Worm (Caenorhabditis elegans) whole organism, L1 larva: ENCODE data around the gene gba-4.
A peak's percentile ranks its signal among the peaks of the same experiment; 100 is the strongest.

Source experiments
- C34B4.2 ChIP-seq: sonication (generic microtip); optimal IDR thresholded peaks from 2 replicates; lab custom pipeline; 2017; ENCODE audit warnings: mild to moderate bottlenecking, missing genetic modification characterization, missing compliant biosample characterization
- F16B12.6 ChIP-seq: fragments of 150-350 bp; optimal IDR thresholded peaks from 2 replicates; lab custom pipeline; 2014; ENCODE audit warnings: missing biosample characterization, missing genetic modification characterization
- aha-1 ChIP-seq: fragments of 150-350 bp; optimal IDR thresholded peaks from 2 replicates; lab custom pipeline; 2014; ENCODE audit warnings: missing biosample characterization, missing genetic modification characterization
- blmp-1 ChIP-seq: fragments of 150-350 bp; optimal IDR thresholded peaks from 2 replicates; lab custom pipeline; 2014; ENCODE audit warnings: missing biosample characterization, missing genetic modification characterization
- ceh-63 ChIP-seq: fragments of 200-800 bp; sonication (Bioruptor generic); optimal IDR thresholded peaks from 2 replicates; lab custom pipeline; 2018; ENCODE audit warnings: mild to moderate bottlenecking, missing genetic modification characterization, missing compliant biosample characterization
- ceh-8 ChIP-seq: fragments of 200-800 bp; sonication (Bioruptor generic); optimal IDR thresholded peaks from 2 replicates; lab custom pipeline; 2018; ENCODE audit warnings: mild to moderate bottlenecking, missing genetic modification characterization, moderate library complexity, missing compliant biosample characterization
- dpl-1 ChIP-seq, 3 experiments: fragments of 150-350 bp in 2 of 3; sonication (generic microtip) in 1 of 3; optimal IDR thresholded peaks; 2 replicates each; lab custom pipeline; 2014 to 2017; ENCODE audit warnings: missing biosample characterization in 3 of 3, missing genetic modification characterization in 3 of 3, missing genetic modification reagents in 3 of 3
- efl-1 ChIP-seq, 4 experiments: fragments of 150-350 bp; optimal IDR thresholded peaks in 3 of 4; peaks in 1 of 4; 1 replicate in 1 of 4; 2 replicates in 3 of 4; lab custom pipeline; 2014; ENCODE audit warnings: missing biosample characterization in 2 of 4, missing genetic modification characterization in 2 of 4, missing genetic modification reagents in 2 of 4
- egl-27 ChIP-seq, 2 experiments: fragments of 150-350 bp in 1 of 2; sonication (generic microtip); optimal IDR thresholded peaks; 3 replicates each; lab custom pipeline; 2017 to 2018; ENCODE audit warnings: missing biosample characterization in 2 of 2, missing genetic modification characterization in 2 of 2, missing genetic modification reagents in 2 of 2
- elt-2 ChIP-seq: sonication (generic microtip); optimal IDR thresholded peaks from 2 replicates; lab custom pipeline; 2016; ENCODE audit warnings: missing genetic modification characterization, mild to moderate bottlenecking, inconsistent platforms, missing compliant biosample characterization, missing genetic modification reagents
- elt-3 ChIP-seq, 6 experiments: fragments of 150-350 bp in 1 of 6; sonication (generic microtip); optimal IDR thresholded peaks; 2 replicates each; lab custom pipeline; 2017 to 2018; ENCODE audit warnings: missing biosample characterization in 6 of 6, missing genetic modification characterization in 6 of 6, inconsistent platforms in 1 of 6
- grh-1 ChIP-seq: fragments of 200-800 bp; sonication (Bioruptor generic); IDR thresholded peaks from 2 replicates; pipeline ENCODE4 v1.3.6; 2022; ENCODE audit warnings: missing genetic modification reagents, missing genetic modification characterization, missing compliant biosample characterization
- hlh-17 ChIP-seq: fragments of 200-800 bp; sonication (Bioruptor generic); optimal IDR thresholded peaks from 2 replicates; lab custom pipeline; 2018; ENCODE audit warnings: missing genetic modification characterization, mild to moderate bottlenecking, missing compliant biosample characterization, moderate library complexity, borderline replicate concordance
- hlh-4 ChIP-seq: sonication (generic microtip); optimal IDR thresholded peaks from 2 replicates; lab custom pipeline; 2016; ENCODE audit warnings: mild to moderate bottlenecking, missing genetic modification characterization, missing compliant biosample characterization
- isw-1 ChIP-seq: fragments of 200-800 bp; sonication (Bioruptor generic); IDR thresholded peaks from 2 replicates; pipeline ENCODE4 v1.3.6; 2022; ENCODE audit warnings: missing genetic modification characterization, missing compliant biosample characterization
- lin-14 ChIP-seq: fragments of 200-800 bp; sonication (Bioruptor generic); optimal IDR thresholded peaks from 2 replicates; lab custom pipeline; 2018; ENCODE audit warnings: mild to moderate bottlenecking, missing genetic modification characterization, moderate library complexity, missing compliant biosample characterization
- lin-35 ChIP-seq, 2 experiments: fragments of 150-350 bp; optimal IDR thresholded peaks; 2 replicates each; lab custom pipeline; 2014; ENCODE audit warnings: missing biosample characterization in 2 of 2, missing genetic modification characterization in 2 of 2, missing genetic modification reagents in 2 of 2
- lsy-2 ChIP-seq, 2 experiments: fragments of 150-350 bp; optimal IDR thresholded peaks; 2 replicates each; lab custom pipeline; 2014; ENCODE audit warnings: missing biosample characterization in 2 of 2, missing genetic modification characterization in 2 of 2
- mdl-1 ChIP-seq, 2 experiments: fragments of 150-350 bp; optimal IDR thresholded peaks; 2 replicates each; lab custom pipeline; 2014 to 2017; ENCODE audit warnings: missing biosample characterization in 2 of 2, missing genetic modification characterization in 2 of 2, inconsistent platforms in 1 of 2
- mep-1 ChIP-seq: fragments of 150-350 bp; optimal IDR thresholded peaks from 2 replicates; lab custom pipeline; 2014; ENCODE audit warnings: missing biosample characterization, missing genetic modification characterization
- nhr-11 ChIP-seq: fragments of 150-350 bp; optimal IDR thresholded peaks from 2 replicates; lab custom pipeline; 2014; ENCODE audit warnings: missing biosample characterization, missing genetic modification characterization
- nhr-12 ChIP-seq: sonication (generic microtip); optimal IDR thresholded peaks from 2 replicates; lab custom pipeline; 2017; ENCODE audit warnings: missing biosample characterization, missing genetic modification characterization
- nhr-19 ChIP-seq: fragments of 200-800 bp; sonication (Bioruptor generic); conservative IDR thresholded peaks from 2 replicates; pipeline ENCODE4 v1.3.6; 2022; ENCODE audit warnings: missing genetic modification characterization, missing compliant biosample characterization
- nhr-20 ChIP-seq: sonication (generic microtip); optimal IDR thresholded peaks from 2 replicates; lab custom pipeline; 2016; ENCODE audit warnings: mild to moderate bottlenecking, missing genetic modification characterization, missing compliant biosample characterization
- nhr-237 ChIP-seq: fragments of 150-350 bp; optimal IDR thresholded peaks from 2 replicates; lab custom pipeline; 2014; ENCODE audit warnings: missing biosample characterization, missing genetic modification characterization
- nhr-47 ChIP-seq: sonication (generic microtip); optimal IDR thresholded peaks from 2 replicates; lab custom pipeline; 2016; ENCODE audit warnings: mild to moderate bottlenecking, missing genetic modification characterization, moderate library complexity, missing compliant biosample characterization
- nhr-71 ChIP-seq: sonication (generic microtip); optimal IDR thresholded peaks from 2 replicates; lab custom pipeline; 2016; ENCODE audit warnings: mild to moderate bottlenecking, missing genetic modification characterization, moderate library complexity, missing compliant biosample characterization
- nhr-76 ChIP-seq: sonication (generic microtip); optimal IDR thresholded peaks from 2 replicates; lab custom pipeline; 2017; ENCODE audit warnings: missing biosample characterization, missing genetic modification characterization
- nhr-77 ChIP-seq: fragments of 150-350 bp; optimal IDR thresholded peaks from 2 replicates; lab custom pipeline; 2014; ENCODE audit warnings: missing biosample characterization, missing genetic modification characterization
- nhr-85 ChIP-seq: sonication (generic microtip); peaks from one replicate; lab custom pipeline; 2016; ENCODE audit warnings: missing genetic modification characterization, inconsistent platforms, missing compliant biosample characterization
- nhr-90 ChIP-seq: sonication (generic microtip); optimal IDR thresholded peaks from 2 replicates; lab custom pipeline; 2016; ENCODE audit warnings: mild to moderate bottlenecking, missing genetic modification characterization, missing compliant biosample characterization; ENCODE audit not compliant: poor library complexity
- pag-3 ChIP-seq: sonication (generic microtip); optimal IDR thresholded peaks from 2 replicates; lab custom pipeline; 2017; ENCODE audit warnings: missing genetic modification characterization, mild to moderate bottlenecking, missing compliant biosample characterization, antibody characterized with exemption, borderline replicate concordance; ENCODE audit not compliant: insufficient read depth
- rnt-1 ChIP-seq: sonication (generic microtip); optimal IDR thresholded peaks from 2 replicates; lab custom pipeline; 2016; ENCODE audit warnings: mild to moderate bottlenecking, missing genetic modification characterization, moderate library complexity, missing compliant biosample characterization
- snpc-4 ChIP-seq: fragments of 150-350 bp; optimal IDR thresholded peaks from 2 replicates; lab custom pipeline; 2014; ENCODE audit warnings: missing biosample characterization, missing genetic modification characterization
- snu-23 ChIP-seq: sonication (generic microtip); optimal IDR thresholded peaks from 2 replicates; lab custom pipeline; 2016; ENCODE audit warnings: missing genetic modification characterization, missing compliant biosample characterization
- swsn-7 ChIP-seq: sonication (generic microtip); optimal IDR thresholded peaks from 2 replicates; lab custom pipeline; 2016; ENCODE audit warnings: missing genetic modification characterization, missing compliant biosample characterization
- tbx-2 ChIP-seq: sonication (generic microtip); optimal IDR thresholded peaks from 2 replicates; lab custom pipeline; 2016; ENCODE audit warnings: missing genetic modification characterization, missing compliant biosample characterization
- unc-130 ChIP-seq: fragments of 150-350 bp; optimal IDR thresholded peaks from 2 replicates; lab custom pipeline; 2017; ENCODE audit warnings: missing biosample characterization, missing genetic modification characterization, inconsistent platforms
- unc-30 ChIP-seq: sonication (generic microtip); optimal IDR thresholded peaks from 2 replicates; lab custom pipeline; 2017; ENCODE audit warnings: missing biosample characterization, missing genetic modification characterization
- unc-98 ChIP-seq: fragments of 200-800 bp; sonication (Bioruptor generic); IDR thresholded peaks from 2 replicates; pipeline ENCODE4 v1.3.6; 2022; ENCODE audit warnings: missing genetic modification characterization, missing compliant biosample characterization
- xbp-1 ChIP-seq: sonication (generic microtip); optimal IDR thresholded peaks from 2 replicates; lab custom pipeline; 2016; ENCODE audit warnings: missing genetic modification characterization, missing compliant biosample characterization

gba-4 gene

ce11 chrIV:5393566-5393965 lies 42.9 kb upstream of the gba-4 start:
- TF ChIP-seq elt-2 (tag; lab: Kevin White, UChicago) (peak; percentile 54), ceh-8 (GFP tag; lab: Kevin White, UChicago) (no peak), hlh-4 (tag; lab: Kevin White, UChicago) (no peak), hlh-17 (GFP tag; lab: Kevin White, UChicago) (no peak), ceh-63 (GFP tag; lab: Kevin White, UChicago) (no peak), nhr-19 (GFP tag; lab: Robert Waterston, UW) (no peak), grh-1 (GFP tag; lab: Robert Waterston, UW) (no peak), nhr-71 (tag; lab: Kevin White, UChicago) (peak; percentile 18), mep-1 (tag; lab: Kevin White, UChicago) (no peak), lin-35 (GFP tag; optimal IDR thresholded peaks at IDR 0.05; lab: Kevin White, UChicago) (peak in 1 of 2 experiments; percentile 43), mdl-1 (tag; optimal IDR thresholded peaks at IDR 0.05; lab: Kevin White, UChicago) (no peak), C34B4.2 (no peak), nhr-20 (tag; lab: Kevin White, UChicago) (no peak), snpc-4 (tag; lab: Kevin White, UChicago) (no peak), pag-3 (tag; lab: Kevin White, UChicago) (no peak), elt-3 (tag; optimal IDR thresholded peaks at IDR 0.05; lab: Kevin White, UChicago) (no peak)

ce11 chrIV:5391507-5392057 lies 40.9 kb upstream of the gba-4 start, which contains the start of the genes htp-1 and ZK616.5:
Gene htp-1, minus strand, starts transcription at chrIV:5391557.
Gene ZK616.5, plus strand, starts transcription at chrIV:5391929.
- TF ChIP-seq ceh-8 (GFP tag; lab: Kevin White, UChicago): no peak
- no peak for TF ChIP-seq lsy-2 (tag; optimal IDR thresholded peaks at IDR 0.05; lab: Kevin White, UChicago)
- no peak for TF ChIP-seq nhr-237
- no peak for TF ChIP-seq xbp-1 (tag; lab: Kevin White, UChicago)
- no peak for TF ChIP-seq mep-1 (tag; lab: Kevin White, UChicago)
- no peak for TF ChIP-seq unc-98 (GFP tag; lab: Robert Waterston, UW)
- no peak for TF ChIP-seq unc-130 (tag; lab: Kevin White, UChicago)
- no peak for TF ChIP-seq aha-1 (tag; lab: Kevin White, UChicago)
- no peak for TF ChIP-seq swsn-7 (tag; lab: Kevin White, UChicago)
- no peak for TF ChIP-seq rnt-1
- no peak for TF ChIP-seq F16B12.6 (tag; lab: Kevin White, UChicago)
- no peak for TF ChIP-seq nhr-11
- no peak for TF ChIP-seq efl-1 (optimal IDR thresholded peaks at IDR 0.05; lab: Kevin White, UChicago)
- TF ChIP-seq efl-1 (GFP tag; optimal IDR thresholded peaks at IDR 0.05 in 1 of 2; lab: Kevin White, UChicago): no peak
- no peak for TF ChIP-seq nhr-47 (tag; lab: Kevin White, UChicago)
- TF ChIP-seq unc-30: no peak
- TF ChIP-seq nhr-19 (GFP tag; lab: Robert Waterston, UW): no peak
- TF ChIP-seq egl-27 (tag; optimal IDR thresholded peaks at IDR 0.05; lab: Kevin White, UChicago): no peak

DNA sequence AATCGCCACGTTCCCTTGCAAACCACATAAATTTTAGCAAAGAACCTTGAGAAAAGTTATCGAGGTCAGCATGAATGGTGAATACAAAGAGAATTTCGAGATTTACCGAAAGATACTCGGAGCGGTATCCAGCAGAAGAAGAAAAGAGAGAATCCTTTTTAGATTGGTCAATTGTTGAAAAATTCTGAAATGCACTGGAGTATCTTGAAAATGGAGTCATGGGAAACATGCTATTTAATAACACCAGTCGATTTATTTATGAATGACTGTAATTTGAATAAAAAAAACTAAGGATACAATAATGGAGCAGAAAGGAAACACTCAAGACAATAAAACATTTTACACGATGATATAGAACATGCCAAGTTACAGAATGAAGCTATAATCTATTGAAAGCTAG lies 39.3 kb upstream of the gba-4 start:
- TF ChIP-seq nhr-76 (tag; lab: Kevin White, UChicago) (no peak), nhr-12 (no peak), nhr-85 (tag; lab: Kevin White, UChicago) (peak; percentile 47), lin-14 (GFP tag; lab: Kevin White, UChicago) (peak; percentile 19)

DNA sequence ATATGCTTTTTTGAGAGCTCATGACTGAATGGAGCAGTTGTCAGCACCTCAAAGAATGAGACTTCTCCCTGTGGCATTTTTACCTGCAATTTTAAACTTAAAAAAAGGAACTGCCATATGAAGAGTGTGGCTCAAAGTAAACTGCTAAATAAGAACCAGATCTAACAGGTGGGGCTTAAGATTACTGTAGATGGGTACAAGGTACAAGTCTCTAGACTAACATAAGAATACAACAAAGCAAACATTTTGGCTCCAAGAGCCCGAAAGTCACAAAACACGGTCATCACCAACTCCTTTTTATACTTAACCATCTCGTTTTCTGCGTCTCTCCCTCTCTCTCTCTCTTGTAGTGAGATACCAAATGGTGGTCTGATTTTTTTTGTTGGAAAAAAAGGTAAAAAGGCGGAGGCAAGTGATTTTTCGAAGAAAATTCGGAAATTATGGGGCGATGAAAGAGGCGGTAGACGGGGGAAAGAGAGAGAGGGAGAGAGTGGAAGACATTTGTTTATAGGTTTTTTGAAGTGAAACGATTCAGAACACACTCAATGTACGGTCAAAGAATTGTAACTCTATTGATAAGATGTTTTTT lies 37.9 kb upstream of the gba-4 start, which contains the start of gene elo-6:
Gene elo-6 (minus strand): TSS at position 83 of the 589 bp plus-strand sequence.
- TF ChIP-seq lin-14 (GFP tag; lab: Kevin White, UChicago) (peak; percentile 79), lin-35 (GFP tag; optimal IDR thresholded peaks at IDR 0.05; lab: Kevin White, UChicago) (peak in 1 of 2 experiments; percentile 46), snu-23 (GFP tag; lab: Kevin White, UChicago) (peak; percentile 33), tbx-2 (tag; lab: Kevin White, UChicago) (peak; percentile 1), efl-1 (optimal IDR thresholded peaks at IDR 0.05; lab: Kevin White, UChicago) (peak in 1 of 2 experiments; percentile 4), efl-1 (GFP tag; optimal IDR thresholded peaks at IDR 0.05 in 1 of 2; lab: Kevin White, UChicago) (peak in 1 of 2 experiments; percentile 48), nhr-77 (peak; percentile 43), mep-1 (tag; lab: Kevin White, UChicago) (peak; percentile 40), blmp-1 (tag; lab: Kevin White, UChicago) (peak; percentile 32), nhr-71 (tag; lab: Kevin White, UChicago) (peak; percentile 58), lsy-2 (tag; optimal IDR thresholded peaks at IDR 0.05; lab: Kevin White, UChicago) (peak in 1 of 2 experiments; percentile 32), nhr-47 (tag; lab: Kevin White, UChicago) (no peak), nhr-20 (tag; lab: Kevin White, UChicago) (peak; percentile 45), elt-2 (tag; lab: Kevin White, UChicago) (peak; percentile 59), xbp-1 (tag; lab: Kevin White, UChicago) (peak; percentile 2), dpl-1 (GFP tag; optimal IDR thresholded peaks at IDR 0.05; lab: Kevin White, UChicago) (no peak), nhr-85 (tag; lab: Kevin White, UChicago) (peak; percentile 84), nhr-19 (GFP tag; lab: Robert Waterston, UW) (no peak), isw-1 (GFP tag; lab: Robert Waterston, UW) (no peak), nhr-90 (tag; lab: Kevin White, UChicago) (peak; percentile 18), ceh-8 (GFP tag; lab: Kevin White, UChicago) (no peak), aha-1 (tag; lab: Kevin White, UChicago) (no peak)
